Fruit fly (Drosophila melanogaster): Measurements from ENCODE around the gene CCT6.

The CCT6 gene

dm6 chrX:15696854-15697540 lies 49.5 kb upstream of the CCT6 start, which contains the start of gene CG8128 (continued):
- no peak for TF ChIP-seq Tbp (GFP tag; optimal IDR thresholded peaks at IDR 0.05)
- TF ChIP-seq Xbp1 (GFP tag; optimal IDR thresholded peaks at IDR 0.05), result no peak
- TF ChIP-seq CG7928 (GFP tag; optimal IDR thresholded peaks at IDR 0.05), result peak; percentile 90
- peak; percentile 56 for TF ChIP-seq Ets65A (GFP tag)
- TF ChIP-seq CG8290 (GFP tag; optimal IDR thresholded peaks at IDR 0.05), result no peak
- TF ChIP-seq CG8290 (tag; optimal IDR thresholded peaks at IDR 0.05), result peak in 1 of 2 experiments; percentile 56
- peak; percentile 2 for TF ChIP-seq CG12391 (tag; optimal IDR thresholded peaks at IDR 0.05)
- peak; percentile 18; the same call in 1 of the 2 replicates for TF ChIP-seq CG9932 (GFP tag; IDR thresholded peaks at IDR 0.05)
- no peak for TF ChIP-seq cato (GFP tag; optimal IDR thresholded peaks at IDR 0.05; ENCODE audit: borderline replicate concordance)
- peak; percentile 46 for TF ChIP-seq Sry-δ (GFP tag; optimal IDR thresholded peaks at IDR 0.05)
- peak; percentile 94 for TF ChIP-seq Sry-β (GFP tag; optimal IDR thresholded peaks at IDR 0.05)
- TF ChIP-seq tll (GFP tag; optimal IDR thresholded peaks at IDR 0.05), result peak; percentile 26 to 88
- TF ChIP-seq Opbp (GFP tag; IDR thresholded peaks at IDR 0.05; ENCODE audit: partially characterized antibody), result 0 out of 3 replicates have a peak, but pooled peaks have one; percentile 39
- TF ChIP-seq slbo (GFP tag; IDR thresholded peaks at IDR 0.05), result peak; percentile 18; the same call in 1 of the 2 replicates
- TF ChIP-seq CG30020 (tag; optimal IDR thresholded peaks at IDR 0.05), result no peak
- peak; percentile 9 for TF ChIP-seq bab2 (GFP tag; optimal IDR thresholded peaks at IDR 0.05)
- no peak for TF ChIP-seq mld (GFP tag; IDR thresholded peaks at IDR 0.05; ENCODE audit: partially characterized antibody)
- TF ChIP-seq sisA (GFP tag; IDR thresholded peaks at IDR 0.05), result 0 out of 2 replicates have a peak, but pooled peaks have one; percentile 9
- TF ChIP-seq CG1647 (GFP tag; optimal IDR thresholded peaks at IDR 0.05), result peak; percentile 6
- peak; percentile 63 to 93 for TF ChIP-seq crp (GFP tag; optimal IDR thresholded peaks at IDR 0.05)
- no peak for TF ChIP-seq CG1792 (GFP tag; optimal IDR thresholded peaks at IDR 0.05)
- TF ChIP-seq CG9876 (GFP tag; optimal IDR thresholded peaks at IDR 0.05), result no peak
- TF ChIP-seq CG2712 (tag; optimal IDR thresholded peaks at IDR 0.05), result peak; percentile 14
- TF ChIP-seq Sin3A (optimal IDR thresholded peaks at IDR 0.05), result peak; percentile 42
- TF ChIP-seq CG3163 (GFP tag; optimal IDR thresholded peaks at IDR 0.05), result no peak
- no peak for TF ChIP-seq dimm (GFP tag; IDR thresholded peaks at IDR 0.05)
- no peak for TF ChIP-seq Lhr (GFP tag; optimal IDR thresholded peaks at IDR 0.05)

- TF ChIP-seq Usf (GFP tag; optimal IDR thresholded peaks at IDR 0.05), result peak; percentile 77
- peak; percentile 76 for TF ChIP-seq bowl (GFP tag; IDR thresholded peaks at IDR 0.05)
- TF ChIP-seq knrl (GFP tag; IDR thresholded peaks at IDR 0.05; ENCODE audit: partially characterized antibody), result peak; percentile 41; the same call in 2 of the 3 replicates
- no peak for TF ChIP-seq Atf3 (GFP tag; optimal IDR thresholded peaks at IDR 0.05)
- TF ChIP-seq CG7786 (GFP tag; optimal IDR thresholded peaks at IDR 0.05), result peak; percentile 44
- peak; percentile 84 for TF ChIP-seq ssp (GFP tag; IDR thresholded peaks at IDR 0.05)
- no peak for TF ChIP-seq NC2α (GFP tag; optimal IDR thresholded peaks at IDR 0.05)
- TF ChIP-seq D (optimal IDR thresholded peaks at IDR 0.05), result no peak
- peak; percentile 88 for TF ChIP-seq D (GFP tag; optimal IDR thresholded peaks at IDR 0.05)
- peak; percentile 84 for TF ChIP-seq D19B (GFP tag; optimal IDR thresholded peaks at IDR 0.05)
- peak; percentile 91 for TF ChIP-seq CG10959 (GFP tag; IDR thresholded peaks at IDR 0.05)
- TF ChIP-seq Fer3 (tag; optimal IDR thresholded peaks at IDR 0.05), result peak; percentile 95
- peak; percentile 90 for TF ChIP-seq Hr3 (GFP tag; optimal IDR thresholded peaks at IDR 0.05)
- no peak for TF ChIP-seq insv (GFP tag; optimal IDR thresholded peaks at IDR 0.05)
- peak in 1 of 3 experiments; percentile 47 for TF ChIP-seq Stat92E (GFP tag; optimal IDR thresholded peaks at IDR 0.05)
- peak; percentile 91 for TF ChIP-seq fd96Cb (tag; optimal IDR thresholded peaks at IDR 0.05)
- TF ChIP-seq CG10209 (GFP tag; optimal IDR thresholded peaks at IDR 0.05), result peak; percentile 88
- no peak for TF ChIP-seq hkb (optimal IDR thresholded peaks at IDR 0.05)
- TF ChIP-seq hkb (GFP tag; IDR thresholded peaks at IDR 0.05), result peak; percentile 97
- peak; percentile 82 for TF ChIP-seq ems (GFP tag; optimal IDR thresholded peaks at IDR 0.05)
- TF ChIP-seq ftz-f1 (GFP tag; optimal IDR thresholded peaks at IDR 0.05), result peak; percentile 99
- TF ChIP-seq CG7745 (tag; optimal IDR thresholded peaks at IDR 0.05), result no peak
- peak; percentile 92 for TF ChIP-seq chm (GFP tag; IDR thresholded peaks at IDR 0.05)
Observed at dm6 chrX:15697581-15698208, 48.8 kb upstream of the CCT6 start.

All from whole organism, embryonic.